Worm (Caenorhabditis elegans): ENCODE data around the gene H06H21.11.

H06H21.11 gene

ce11 chrIV:4807219-4807618, at the start of gene H06H21.11:
Gene H06H21.11 (minus strand): TSS chrIV:4807319.
- no peak for TF ChIP-seq ZK546.5 (tag; optimal IDR thresholded peaks at IDR 0.05)
- TF ChIP-seq mbf-1 (tag; optimal IDR thresholded peaks at IDR 0.05), result no peak
- no peak for TF ChIP-seq peb-1 (tag; optimal IDR thresholded peaks at IDR 0.05)
- TF ChIP-seq nhr-10 (tag; optimal IDR thresholded peaks at IDR 0.05), result no peak
- no peak for TF ChIP-seq nhr-129 (tag; optimal IDR thresholded peaks at IDR 0.05)
- TF ChIP-seq mab-5 (tag; optimal IDR thresholded peaks at IDR 0.05), result no peak
- TF ChIP-seq lin-39 (tag; optimal IDR thresholded peaks at IDR 0.05), result no peak
- TF ChIP-seq sma-3 (GFP tag; optimal IDR thresholded peaks at IDR 0.05), result no peak
- no peak for TF ChIP-seq ceh-16 (tag; optimal IDR thresholded peaks at IDR 0.05)
- no peak for TF ChIP-seq lsy-2 (tag; optimal IDR thresholded peaks at IDR 0.05)
- TF ChIP-seq R02D3.7 (tag; optimal IDR thresholded peaks at IDR 0.05), result no peak
- TF ChIP-seq Y55F3AM.14 (GFP tag; optimal IDR thresholded peaks at IDR 0.05), result no peak
- no peak for TF ChIP-seq aly-2 (tag; optimal IDR thresholded peaks at IDR 0.05)
- TF ChIP-seq fos-1 (tag; optimal IDR thresholded peaks at IDR 0.05), result no peak
- no peak for TF ChIP-seq blmp-1 (tag; optimal IDR thresholded peaks at IDR 0.05; ENCODE audit: insufficient read depth)
- TF ChIP-seq F13H6.1 (tag; optimal IDR thresholded peaks at IDR 0.05), result no peak
- no peak for TF ChIP-seq snpc-4 (tag; optimal IDR thresholded peaks at IDR 0.05)
- no peak for TF ChIP-seq gmeb-1 (tag; optimal IDR thresholded peaks at IDR 0.05)

- no peak for TF ChIP-seq nhr-23 (tag; optimal IDR thresholded peaks at IDR 0.05)
- no peak for TF ChIP-seq sma-9 (GFP tag; optimal IDR thresholded peaks at IDR 0.05)
- TF ChIP-seq sma-9 (tag; optimal IDR thresholded peaks at IDR 0.05), result no peak
- no peak for TF ChIP-seq lsy-2 (tag; optimal IDR thresholded peaks at IDR 0.05)
- no peak for TF ChIP-seq peb-1 (tag; optimal IDR thresholded peaks at IDR 0.05)
- no peak for TF ChIP-seq nhr-12 (tag; optimal IDR thresholded peaks at IDR 0.05)
- no peak for TF ChIP-seq ceh-16 (tag; optimal IDR thresholded peaks at IDR 0.05)
- TF ChIP-seq gmeb-1 (tag; optimal IDR thresholded peaks at IDR 0.05), result no peak
- no peak for TF ChIP-seq ZK546.5 (tag; optimal IDR thresholded peaks at IDR 0.05)
Measured at ce11 chrIV:4856195-4856594, 49.1 kb upstream of the H06H21.11 start, which contains the start of gene Y17G9A.2. Gene Y17G9A.2 (minus strand): TSS chrIV:4856295.

DNA sequence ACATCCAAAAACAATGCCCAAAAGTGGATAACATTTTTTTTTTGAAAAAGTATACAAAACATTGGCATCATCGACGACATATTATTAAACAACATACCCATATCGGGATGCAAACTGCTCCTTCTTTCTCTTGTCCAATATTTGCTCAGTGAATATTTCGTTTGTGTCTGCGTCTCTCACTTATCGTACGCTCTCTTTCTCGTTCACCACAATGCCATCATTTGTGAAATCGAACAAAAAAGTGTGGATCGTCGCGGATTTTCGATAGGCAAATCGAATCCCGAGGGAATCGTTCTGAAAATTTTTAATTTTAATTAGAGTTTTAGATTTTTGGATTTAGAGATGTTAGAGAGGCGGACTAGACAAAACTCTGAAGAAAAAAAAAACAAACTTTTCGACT, 39.7 kb upstream of the H06H21.11 start, which contains the start of gene tat-2:
Gene tat-2, minus strand, starts transcription at position 101 of the 400 bp plus-strand sequence.
- TF ChIP-seq alr-1 (tag; optimal IDR thresholded peaks at IDR 0.05) (no peak), ama-1 (optimal IDR thresholded peaks at IDR 0.05) (no peak), crh-2 (tag; optimal IDR thresholded peaks at IDR 0.05) (no peak), sem-4 (tag; optimal IDR thresholded peaks at IDR 0.05) (no peak), lsy-2 (tag; optimal IDR thresholded peaks at IDR 0.05) (no peak)

- TF ChIP-seq fos-1 (tag; optimal IDR thresholded peaks at IDR 0.05), result peak; percentile 86
- no peak for TF ChIP-seq sem-4 (tag; optimal IDR thresholded peaks at IDR 0.05)
- TF ChIP-seq nhr-12 (tag; optimal IDR thresholded peaks at IDR 0.05), result no peak
- TF ChIP-seq zag-1 (tag; optimal IDR thresholded peaks at IDR 0.05), result no peak
Measured at ce11 chrIV:4842030-4842429, 34.9 kb upstream of the H06H21.11 start.

- TF ChIP-seq unc-62 (GFP tag; optimal IDR thresholded peaks at IDR 0.05) (no peak), skn-1 (tag; optimal IDR thresholded peaks at IDR 0.05) (no peak), lin-39 (tag; optimal IDR thresholded peaks at IDR 0.05) (no peak), dmd-4 (tag; optimal IDR thresholded peaks at IDR 0.05) (no peak), mdl-1 (tag; optimal IDR thresholded peaks at IDR 0.05) (no peak), elt-1 (tag; optimal IDR thresholded peaks at IDR 0.05) (no peak), mbf-1 (tag; optimal IDR thresholded peaks at IDR 0.05) (no peak), mab-5 (tag; optimal IDR thresholded peaks at IDR 0.05) (no peak), zag-1 (tag; optimal IDR thresholded peaks at IDR 0.05) (no peak), nhr-10 (tag; optimal IDR thresholded peaks at IDR 0.05) (no peak), ceh-16 (tag; optimal IDR thresholded peaks at IDR 0.05) (no peak), unc-55 (GFP tag; optimal IDR thresholded peaks at IDR 0.05) (no peak), blmp-1 (tag; optimal IDR thresholded peaks at IDR 0.05; ENCODE audit: insufficient read depth) (no peak), gmeb-1 (tag; optimal IDR thresholded peaks at IDR 0.05) (no peak), aly-2 (tag; optimal IDR thresholded peaks at IDR 0.05) (no peak), sma-9 (GFP tag; optimal IDR thresholded peaks at IDR 0.05) (no peak), sma-9 (tag; optimal IDR thresholded peaks at IDR 0.05) (no peak)
Measured at ce11 chrIV:4829641-4830040, 22.5 kb upstream of the H06H21.11 start.

ce11 chrIV:4827219-4827618, 20.1 kb upstream of the H06H21.11 start, which contains the start of gene mpz-4:
Gene mpz-4 (minus strand): TSS chrIV:4827319.
- TF ChIP-seq lsy-2 (tag; optimal IDR thresholded peaks at IDR 0.05) (no peak), fos-1 (tag; optimal IDR thresholded peaks at IDR 0.05) (no peak), nhr-10 (tag; optimal IDR thresholded peaks at IDR 0.05) (no peak), ztf-11 (tag; optimal IDR thresholded peaks at IDR 0.05) (no peak), blmp-1 (tag; optimal IDR thresholded peaks at IDR 0.05; ENCODE audit: insufficient read depth) (no peak), gmeb-1 (tag; optimal IDR thresholded peaks at IDR 0.05) (no peak), sma-3 (GFP tag; optimal IDR thresholded peaks at IDR 0.05) (no peak), dmd-4 (tag; optimal IDR thresholded peaks at IDR 0.05) (no peak), nhr-25 (tag; optimal IDR thresholded peaks at IDR 0.05) (no peak), unc-62 (GFP tag; optimal IDR thresholded peaks at IDR 0.05) (no peak), alr-1 (tag; optimal IDR thresholded peaks at IDR 0.05) (no peak), Y55F3AM.14 (GFP tag; optimal IDR thresholded peaks at IDR 0.05) (no peak), nhr-21 (tag; optimal IDR thresholded peaks at IDR 0.05) (no peak), peb-1 (tag; optimal IDR thresholded peaks at IDR 0.05) (no peak)

All from whole organism, L2 larva.